Worm (Caenorhabditis elegans): Measurements from ENCODE around the gene swp-1.

ce11 chrIII:5743084-5743483 is 37.8 kb upstream of the swp-1 start, which contains the start of gene B0244.15:
- no peak for TF ChIP-seq W03F9.2 (tag; optimal IDR thresholded peaks at IDR 0.05)
- no peak for TF ChIP-seq him-1 (tag; optimal IDR thresholded peaks at IDR 0.05)

Data from whole organism, L4/young adult.